Worm (Caenorhabditis elegans): ENCODE data around the gene fbxa-181.
A peak's percentile ranks its signal among the peaks of the same experiment; 100 is the strongest.

fbxa-181 gene

DNA sequence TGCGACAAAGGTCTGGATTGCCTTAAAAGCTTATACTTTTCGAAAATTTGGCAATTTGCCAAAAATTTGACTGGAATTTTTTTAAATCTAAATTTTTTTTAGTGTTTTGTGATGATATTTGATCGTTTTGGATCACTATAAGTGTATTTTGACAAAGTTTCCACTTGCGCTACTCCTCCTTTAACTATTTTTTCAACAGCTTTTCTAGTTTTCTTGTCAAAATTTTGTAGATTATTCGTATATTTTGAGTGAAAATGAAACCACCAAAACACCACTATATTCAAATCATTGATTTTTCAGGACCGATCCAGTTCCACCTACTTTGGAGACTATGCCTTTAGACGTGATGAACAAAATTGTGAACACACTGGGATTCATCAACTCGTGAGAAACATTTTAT, at the start of gene fbxa-181:
Gene fbxa-181, plus strand, starts transcription at position 301 of the 400 bp plus-strand sequence.
- TF ChIP-seq fkh-4 (tag; optimal IDR thresholded peaks at IDR 0.05; ENCODE audit: borderline replicate concordance) (no peak), zag-1 (tag; optimal IDR thresholded peaks at IDR 0.05) (no peak), hpl-2 (GFP tag; optimal IDR thresholded peaks at IDR 0.05) (no peak), pqm-1 (tag; optimal IDR thresholded peaks at IDR 0.05) (no peak), jun-1 (tag; optimal IDR thresholded peaks at IDR 0.05) (no peak)

DNA sequence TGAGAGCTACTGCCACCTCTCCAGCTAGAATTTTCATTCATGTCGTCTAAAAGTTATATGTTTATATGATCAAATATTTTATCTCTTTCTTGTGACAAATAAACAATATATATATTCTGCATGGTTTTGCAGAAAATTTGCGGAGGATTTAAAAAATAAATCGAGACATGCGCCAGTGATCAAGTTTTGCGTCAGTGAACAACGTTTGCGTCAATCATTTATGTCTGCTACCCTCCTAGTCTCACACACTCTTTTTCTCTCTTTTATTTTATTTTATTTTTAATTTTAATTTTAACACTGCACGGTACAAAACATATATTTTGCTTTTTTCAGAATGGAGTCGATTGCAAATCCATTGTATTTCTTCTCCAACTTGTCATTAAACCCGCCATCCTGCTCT, 47.1 kb upstream of the fbxa-181 start, which contains the start of the genes tag-65 and ccz-1:
Gene tag-65, minus strand, starts transcription at position 46 of the 400 bp plus-strand sequence.
Gene ccz-1, plus strand, starts transcription at position 334 of the 400 bp plus-strand sequence.
- TF ChIP-seq unc-30 (tag; optimal IDR thresholded peaks at IDR 0.05): no peak
- TF ChIP-seq nhr-71 (tag; optimal IDR thresholded peaks at IDR 0.05): peak; percentile 96
- TF ChIP-seq fkh-4 (tag; optimal IDR thresholded peaks at IDR 0.05; ENCODE audit: borderline replicate concordance): peak; percentile 69
- TF ChIP-seq lin-13 (GFP tag; optimal IDR thresholded peaks at IDR 0.05): peak; percentile 84
- peak; percentile 66 for TF ChIP-seq zip-4 (GFP tag; optimal IDR thresholded peaks at IDR 0.05)
- TF ChIP-seq dpl-1 (GFP tag; optimal IDR thresholded peaks at IDR 0.05): peak; percentile 82 to 94 (median 86)
- peak; percentile 91 for TF ChIP-seq dsc-1 (tag; optimal IDR thresholded peaks at IDR 0.05)
- no peak for TF ChIP-seq nhr-12 (tag; optimal IDR thresholded peaks at IDR 0.05)
- TF ChIP-seq snu-23 (GFP tag; optimal IDR thresholded peaks at IDR 0.05): peak; percentile 94
- peak; percentile 54 for TF ChIP-seq F16B12.6 (tag; optimal IDR thresholded peaks at IDR 0.05)
- no peak for TF ChIP-seq unc-62 (GFP tag; optimal IDR thresholded peaks at IDR 0.05)
- no peak for TF ChIP-seq nhr-28 (tag; optimal IDR thresholded peaks at IDR 0.05)
- TF ChIP-seq unc-98 (GFP tag; IDR thresholded peaks at IDR 0.05): no peak
- TF ChIP-seq hpl-2 (GFP tag; optimal IDR thresholded peaks at IDR 0.05): peak; percentile 8
- TF ChIP-seq alr-1 (tag; optimal IDR thresholded peaks at IDR 0.05; ENCODE audit: borderline replicate concordance): no peak
- peak; percentile 86 for TF ChIP-seq isw-1 (GFP tag; IDR thresholded peaks at IDR 0.05)
- no peak for TF ChIP-seq hlh-4 (tag; optimal IDR thresholded peaks at IDR 0.05)
- peak; percentile 48 for TF ChIP-seq sox-4 (tag; optimal IDR thresholded peaks at IDR 0.05)
- peak; percentile 87 for TF ChIP-seq C16A3.4 (tag; optimal IDR thresholded peaks at IDR 0.05)
- TF ChIP-seq irx-1 (tag; optimal IDR thresholded peaks at IDR 0.05): peak; percentile 89
- TF ChIP-seq vab-15 (tag; optimal IDR thresholded peaks at IDR 0.05): no peak
- peak; percentile 84 for TF ChIP-seq ceh-8 (GFP tag; optimal IDR thresholded peaks at IDR 0.05)
- peak; percentile 87 to 91 for TF ChIP-seq lin-35 (GFP tag; optimal IDR thresholded peaks at IDR 0.05)
- TF ChIP-seq efl-3 (GFP tag; optimal IDR thresholded peaks at IDR 0.05): peak; percentile 26
- no peak for TF ChIP-seq nhr-76 (tag; optimal IDR thresholded peaks at IDR 0.05)
- TF ChIP-seq swsn-7 (tag; optimal IDR thresholded peaks at IDR 0.05): peak; percentile 94
- TF ChIP-seq tlp-1 (tag; optimal IDR thresholded peaks at IDR 0.05): no peak
- TF ChIP-seq unc-86 (tag; optimal IDR thresholded peaks at IDR 0.05): peak; percentile 85
- TF ChIP-seq lin-14 (GFP tag; optimal IDR thresholded peaks at IDR 0.05): peak; percentile 93
- TF ChIP-seq pqm-1 (tag; optimal IDR thresholded peaks at IDR 0.05): no peak
- peak; percentile 85 for TF ChIP-seq fos-1 (tag; optimal IDR thresholded peaks at IDR 0.05)
- peak; percentile 93 for TF ChIP-seq pax-3 (tag; optimal IDR thresholded peaks at IDR 0.05)
- no peak for TF ChIP-seq ceh-90 (tag; optimal IDR thresholded peaks at IDR 0.05)
- TF ChIP-seq xbp-1 (tag; optimal IDR thresholded peaks at IDR 0.05): peak; percentile 87
- peak; percentile 61 for TF ChIP-seq aha-1 (tag; optimal IDR thresholded peaks at IDR 0.05)
- peak; percentile 71 for TF ChIP-seq unc-130 (tag; optimal IDR thresholded peaks at IDR 0.05)
- TF ChIP-seq lir-3 (tag; optimal IDR thresholded peaks at IDR 0.05; ENCODE audit: poor library complexity): peak; percentile 66
- TF ChIP-seq pag-3 (tag; optimal IDR thresholded peaks at IDR 0.05; ENCODE audit: borderline replicate concordance, insufficient read depth): no peak
- peak; percentile 95 for TF ChIP-seq nhr-19 (GFP tag; conservative IDR thresholded peaks at IDR 0.05)
- no peak for TF ChIP-seq ets-5 (GFP tag; IDR thresholded peaks at IDR 0.05)
- TF ChIP-seq rnt-1 (tag; optimal IDR thresholded peaks at IDR 0.05): peak; percentile 94
- peak; percentile 84 for TF ChIP-seq fkh-8 (tag; optimal IDR thresholded peaks at IDR 0.05)
- peak; percentile 21 for TF ChIP-seq fkh-10 (GFP tag; optimal IDR thresholded peaks at IDR 0.05)
- TF ChIP-seq jun-1 (tag; optimal IDR thresholded peaks at IDR 0.05): peak; percentile 80
- peak; percentile 94 for TF ChIP-seq nhr-90 (tag; optimal IDR thresholded peaks at IDR 0.05; ENCODE audit: poor library complexity)
- TF ChIP-seq egl-13 (tag; optimal IDR thresholded peaks at IDR 0.05): peak; percentile 68
- TF ChIP-seq zag-1 (tag; optimal IDR thresholded peaks at IDR 0.05): peak; percentile 65
- peak; percentile 82 for TF ChIP-seq blmp-1 (tag; optimal IDR thresholded peaks at IDR 0.05)
- peak; percentile 41 for TF ChIP-seq nhr-237 (tag; optimal IDR thresholded peaks at IDR 0.05)

Measured in whole organism, L1 larva.